Fruit fly (Drosophila melanogaster): ENCODE data around the gene EMC1.

The EMC1 gene

dm6 chr3R:7894586-7894985 lies 12.6 kb downstream of the EMC1 start:
- TF ChIP-seq CG17801 (GFP tag; optimal IDR thresholded peaks at IDR 0.05; ENCODE audit: partially characterized antibody): no peak

- TF ChIP-seq CG17801 (GFP tag; optimal IDR thresholded peaks at IDR 0.05; ENCODE audit: partially characterized antibody): no peak
These were observed 14.7 kb downstream of the EMC1 start for dm6 chr3R:7892246-7893000.

dm6 chr3R:7891031-7891430 lies 16.1 kb downstream of the EMC1 start, which contains the start of gene wtrw:
Gene wtrw (plus strand): TSS chr3R:7891331.
- no peak for TF ChIP-seq CG17801 (GFP tag; optimal IDR thresholded peaks at IDR 0.05; ENCODE audit: partially characterized antibody)

- peak; percentile 59 for TF ChIP-seq CG17801 (GFP tag; optimal IDR thresholded peaks at IDR 0.05; ENCODE audit: partially characterized antibody)
These were observed 20.3 kb downstream of the EMC1 start, which contains the start of gene ArgRS-m for dm6 chr3R:7886859-7887190. Gene ArgRS-m (plus strand): TSS chr3R:7887045.

- TF ChIP-seq CG17801 (GFP tag; optimal IDR thresholded peaks at IDR 0.05; ENCODE audit: partially characterized antibody): no peak
These were observed 20.9 kb downstream of the EMC1 start, which contains the start of gene CG17816 for dm6 chr3R:7886167-7886858. Gene CG17816 (minus strand): TSS chr3R:7886733.

dm6 chr3R:7884433-7884832 lies 22.7 kb downstream of the EMC1 start:
- no peak for TF ChIP-seq CG17801 (GFP tag; optimal IDR thresholded peaks at IDR 0.05; ENCODE audit: partially characterized antibody)
